Worm (Caenorhabditis elegans): Measurements from ENCODE around the gene Y43F8C.13.

DNA sequence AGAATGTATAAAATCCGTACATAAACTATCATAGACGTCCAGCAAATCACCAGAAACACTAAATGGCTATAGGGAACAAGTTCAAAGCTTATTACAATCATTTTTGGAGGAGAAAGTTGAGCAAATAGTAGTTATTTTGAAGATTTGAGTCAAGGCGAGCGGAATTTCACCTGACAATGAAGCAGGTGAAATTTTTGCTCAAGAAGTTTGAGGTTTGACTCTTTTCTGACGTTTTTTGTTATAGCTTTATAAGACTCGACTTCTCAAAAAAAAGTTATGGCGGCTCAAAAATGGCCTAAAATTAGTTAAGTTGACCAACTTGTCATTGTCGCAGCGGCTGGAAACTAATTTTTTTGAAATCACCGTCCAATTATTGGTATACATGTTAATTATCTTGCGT is 11.7 kb upstream of the Y43F8C.13 start, which contains the start of gene srv-3:
- TF ChIP-seq zip-4 (GFP tag; optimal IDR thresholded peaks at IDR 0.05) (no peak), snpc-4 (tag; optimal IDR thresholded peaks at IDR 0.05) (no peak), lin-13 (GFP tag; optimal IDR thresholded peaks at IDR 0.05) (no peak), pax-3 (tag; optimal IDR thresholded peaks at IDR 0.05) (no peak), rnt-1 (tag; optimal IDR thresholded peaks at IDR 0.05) (no peak), unc-62 (GFP tag; optimal IDR thresholded peaks at IDR 0.05) (no peak), fkh-10 (GFP tag; optimal IDR thresholded peaks at IDR 0.05) (no peak), egl-27 (tag; optimal IDR thresholded peaks at IDR 0.05) (no peak)
